Worm (Caenorhabditis elegans) whole organism, L4 larva: ENCODE results near the gene srw-13.

Source experiments
- F37D6.2 ChIP-seq: sonication (generic microtip); optimal IDR thresholded peaks from 2 replicates; lab custom pipeline; 2016; ENCODE audit warnings: mild to moderate bottlenecking, missing genetic modification characterization, missing compliant biosample characterization
- F44E2.7 ChIP-seq: fragments of 200-800 bp; sonication (Bioruptor generic); IDR thresholded peaks from 2 replicates; pipeline ENCODE4 v2.1.2; 2022; ENCODE audit warnings: missing genetic modification characterization, missing compliant biosample characterization
- R02D3.7 ChIP-seq: fragments of 150-350 bp; sonication (generic microtip); optimal IDR thresholded peaks from 3 replicates; lab custom pipeline; 2014; ENCODE audit warnings: missing biosample characterization, missing genetic modification characterization
- Y105C5A.15 ChIP-seq: fragments of 200-800 bp; sonication (Bioruptor generic); IDR thresholded peaks from 2 replicates; pipeline ENCODE4 v1.3.6; 2022; ENCODE audit warnings: missing genetic modification characterization, missing compliant biosample characterization
- Y48G9A.11 ChIP-seq: fragments of 200-800 bp; sonication (Bioruptor generic); IDR thresholded peaks from 2 replicates; pipeline ENCODE4 v1.3.6; 2022; ENCODE audit warnings: missing genetic modification reagents, missing genetic modification characterization, missing compliant biosample characterization
- ZK546.5 ChIP-seq, 2 experiments: sonication (generic microtip); optimal IDR thresholded peaks; 2 replicates each; lab custom pipeline; 2017; ENCODE audit warnings: missing biosample characterization in 2 of 2, missing genetic modification characterization in 2 of 2
- ceh-82 ChIP-seq: sonication (generic microtip); optimal IDR thresholded peaks from 2 replicates; lab custom pipeline; 2017; ENCODE audit warnings: missing biosample characterization, missing genetic modification characterization
- dmd-6 ChIP-seq: fragments of 200-800 bp; sonication (Bioruptor generic); IDR thresholded peaks from 2 replicates; pipeline ENCODE4 v1.3.6; 2022; ENCODE audit warnings: missing genetic modification reagents, missing genetic modification characterization, missing compliant biosample characterization
- dpl-1 ChIP-seq: fragments of 150-350 bp; optimal IDR thresholded peaks from 2 replicates; lab custom pipeline; 2014; ENCODE audit warnings: missing biosample characterization, missing genetic modification reagents, missing genetic modification characterization
- egl-27 ChIP-seq: sonication (generic microtip); optimal IDR thresholded peaks from 3 replicates; lab custom pipeline; 2017; ENCODE audit warnings: missing biosample characterization, missing genetic modification reagents, missing genetic modification characterization
- fkh-10 ChIP-seq: fragments of 150-350 bp; optimal IDR thresholded peaks from 2 replicates; lab custom pipeline; 2014; ENCODE audit warnings: missing biosample characterization, missing genetic modification reagents, missing genetic modification characterization
- gei-8 ChIP-seq: fragments of 200-800 bp; sonication (Bioruptor generic); optimal IDR thresholded peaks from 2 replicates; lab custom pipeline; 2018; ENCODE audit warnings: mild to moderate bottlenecking, missing genetic modification characterization, missing compliant biosample characterization
- hlh-11 ChIP-seq: fragments of 200-800 bp; sonication (Bioruptor generic); optimal IDR thresholded peaks from 2 replicates; lab custom pipeline; 2018; ENCODE audit warnings: mild to moderate bottlenecking, missing genetic modification characterization, missing compliant biosample characterization
- hlh-30 ChIP-seq: sonication (generic microtip); optimal IDR thresholded peaks from 2 replicates; lab custom pipeline; 2017; ENCODE audit warnings: antibody characterized with exemption, mild to moderate bottlenecking, missing genetic modification characterization, missing compliant biosample characterization; ENCODE audit not compliant: insufficient read depth
- hmg-1.1 ChIP-seq: fragments of 200-800 bp; sonication (Bioruptor generic); IDR thresholded peaks from 2 replicates; pipeline ENCODE4 v1.3.6; 2022; ENCODE audit warnings: missing genetic modification reagents, missing genetic modification characterization, missing compliant biosample characterization
- jun-1 ChIP-seq: fragments of 150-350 bp; optimal IDR thresholded peaks from 2 replicates; lab custom pipeline; 2014; ENCODE audit warnings: missing biosample characterization, missing genetic modification reagents, missing genetic modification characterization
- lin-13 ChIP-seq: fragments of 150-350 bp; optimal IDR thresholded peaks from 2 replicates; lab custom pipeline; 2014; ENCODE audit warnings: missing biosample characterization, missing genetic modification reagents, missing genetic modification characterization
- lsy-2 ChIP-seq, 2 experiments: fragments of 150-350 bp in 1 of 2; sonication (generic microtip) in 1 of 2; optimal IDR thresholded peaks; 2 replicates each; lab custom pipeline; 2014 to 2017; ENCODE audit warnings: missing biosample characterization in 2 of 2, missing genetic modification characterization in 2 of 2
- mdt-29 ChIP-seq: fragments of 200-800 bp; sonication (Bioruptor generic); IDR thresholded peaks from 2 replicates; pipeline ENCODE4 v1.3.6; 2022; ENCODE audit warnings: missing genetic modification reagents, missing genetic modification characterization, missing compliant biosample characterization
- mep-1 ChIP-seq: fragments of 150-350 bp; sonication (generic microtip); optimal IDR thresholded peaks from 3 replicates; lab custom pipeline; 2014; ENCODE audit warnings: missing biosample characterization, missing genetic modification characterization
- mes-2 ChIP-seq: sonication (generic microtip); optimal IDR thresholded peaks from 2 replicates; lab custom pipeline; 2016; ENCODE audit warnings: missing genotype, mild to moderate bottlenecking, missing genetic modification characterization, missing compliant biosample characterization; ENCODE audit not compliant: poor library complexity, severe bottlenecking
- nhr-102 ChIP-seq: sonication (generic microtip); optimal IDR thresholded peaks from 2 replicates; lab custom pipeline; 2016; ENCODE audit warnings: mild to moderate bottlenecking, missing genetic modification characterization, moderate library complexity, missing compliant biosample characterization
- nhr-11 ChIP-seq: fragments of 150-350 bp; optimal IDR thresholded peaks from 2 replicates; lab custom pipeline; 2014; ENCODE audit warnings: missing biosample characterization, missing genetic modification characterization
- nhr-111 ChIP-seq: fragments of 200-800 bp; sonication (Bioruptor generic); optimal IDR thresholded peaks from 2 replicates; lab custom pipeline; 2018; ENCODE audit warnings: mild to moderate bottlenecking, missing genetic modification characterization, missing compliant biosample characterization
- nhr-237 ChIP-seq: sonication (generic microtip); optimal IDR thresholded peaks from 2 replicates; lab custom pipeline; 2017; ENCODE audit warnings: missing biosample characterization, missing genetic modification characterization
- nhr-28 ChIP-seq: fragments of 150-350 bp; optimal IDR thresholded peaks from 2 replicates; lab custom pipeline; 2014; ENCODE audit warnings: missing biosample characterization, missing genetic modification characterization
- nhr-42 ChIP-seq: fragments of 200-800 bp; sonication (Bioruptor generic); IDR thresholded peaks from 2 replicates; pipeline ENCODE4 v1.3.6; 2022; ENCODE audit warnings: missing genetic modification characterization, missing compliant biosample characterization
- nhr-6 ChIP-seq: fragments of 150-350 bp; optimal IDR thresholded peaks from 2 replicates; lab custom pipeline; 2014; ENCODE audit warnings: missing biosample characterization, missing genetic modification characterization
- nhr-76 ChIP-seq: fragments of 150-350 bp; optimal IDR thresholded peaks from 2 replicates; lab custom pipeline; 2014; ENCODE audit warnings: missing biosample characterization, missing genetic modification characterization
- pha-4 ChIP-seq, 2 experiments: fragments of 150-350 bp in 1 of 2; fragments of 200-800 bp in 1 of 2; sonication (Bioruptor generic) in 1 of 2; IDR thresholded peaks in 1 of 2; optimal IDR thresholded peaks in 1 of 2; 2 replicates each; pipeline versions ENCODE4 v1.3.6 to Lab custom; 2014 to 2022; ENCODE audit warnings: missing genetic modification characterization in 2 of 2, missing genetic modification reagents in 2 of 2, missing biosample characterization in 1 of 2, missing compliant biosample characterization in 1 of 2
- php-3 ChIP-seq: fragments of 200-800 bp; sonication (Bioruptor generic); IDR thresholded peaks from 2 replicates; pipeline ENCODE4 v1.3.6; 2022; ENCODE audit warnings: missing genetic modification reagents, missing genetic modification characterization, missing compliant biosample characterization
- pqm-1 ChIP-seq: sonication (generic microtip); optimal IDR thresholded peaks from 2 replicates; lab custom pipeline; 2017; ENCODE audit warnings: missing biosample characterization, missing genetic modification characterization
- rbr-2 ChIP-seq: sonication (generic microtip); optimal IDR thresholded peaks from 2 replicates; lab custom pipeline; 2016; ENCODE audit warnings: missing genotype, missing genetic modification characterization, missing compliant biosample characterization
- sdz-12 ChIP-seq: fragments of 200-800 bp; sonication (Bioruptor generic); optimal IDR thresholded peaks from 2 replicates; lab custom pipeline; 2018; ENCODE audit warnings: mild to moderate bottlenecking, missing genetic modification characterization, missing compliant biosample characterization
- snpc-1.2 ChIP-seq: fragments of 200-800 bp; sonication (Bioruptor generic); IDR thresholded peaks from 2 replicates; pipeline ENCODE4 v1.3.6; 2022; ENCODE audit warnings: missing genetic modification reagents, missing genetic modification characterization, missing compliant biosample characterization
- snpc-4 ChIP-seq: fragments of 150-350 bp; optimal IDR thresholded peaks from 2 replicates; lab custom pipeline; 2014; ENCODE audit warnings: missing biosample characterization, missing genetic modification characterization
- unc-130 ChIP-seq: sonication (generic microtip); optimal IDR thresholded peaks from 2 replicates; lab custom pipeline; 2016; ENCODE audit warnings: missing genetic modification reagents, missing genetic modification characterization, missing compliant biosample characterization
- unc-62 ChIP-seq, 3 experiments: fragments of 150-350 bp in 1 of 3; sonication (generic microtip); optimal IDR thresholded peaks in 2 of 3; peaks in 1 of 3; 1 replicate in 1 of 3; 2 replicates in 2 of 3; lab custom pipeline; 2014 to 2017; ENCODE audit warnings: missing biosample characterization in 3 of 3, missing genetic modification characterization in 3 of 3, missing genetic modification reagents in 3 of 3, missing genotype in 1 of 3
- vab-7 ChIP-seq: fragments of 200-800 bp; sonication (Bioruptor generic); IDR thresholded peaks from 2 replicates; pipeline ENCODE4 v1.3.6; 2022; ENCODE audit warnings: missing genetic modification reagents, missing genetic modification characterization, missing compliant biosample characterization
- zfp-3 ChIP-seq: fragments of 200-800 bp; sonication (Bioruptor generic); conservative IDR thresholded peaks from 2 replicates; pipeline ENCODE4 v1.3.6; 2022; ENCODE audit warnings: missing genetic modification reagents, missing genetic modification characterization, missing compliant biosample characterization
- zip-11 ChIP-seq: fragments of 200-800 bp; sonication (Bioruptor generic); IDR thresholded peaks from 2 replicates; pipeline ENCODE4 v1.3.6; 2022; ENCODE audit warnings: missing genetic modification characterization, missing compliant biosample characterization
- ztf-7 ChIP-seq: fragments of 150-350 bp; optimal IDR thresholded peaks from 2 replicates; lab custom pipeline; 2014; ENCODE audit warnings: missing biosample characterization, missing genetic modification characterization

srw-13 gene

DNA sequence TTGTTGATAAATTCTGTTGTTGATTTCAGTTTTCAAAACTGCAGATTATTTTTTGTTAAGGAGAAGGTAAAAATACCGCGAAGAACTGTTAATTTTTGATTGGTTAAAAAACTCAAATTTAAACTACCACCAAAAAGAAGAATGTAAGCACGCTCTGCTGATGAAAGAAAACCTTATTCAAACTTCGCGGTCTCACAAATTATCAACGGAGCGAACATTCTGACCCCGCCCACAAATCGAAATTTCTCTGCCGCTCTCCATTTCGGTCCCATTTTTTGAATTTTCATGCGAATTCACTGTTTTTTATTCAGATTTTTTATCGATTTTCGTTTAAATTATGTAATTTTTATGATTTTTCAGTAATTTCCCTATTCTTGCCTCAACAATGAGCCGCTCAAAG lies 42.7 kb upstream of the srw-13 start, which contains the start of gene cyn-3 (continued):
- TF ChIP-seq Y105C5A.15 (GFP tag; lab: Robert Waterston, UW), result no peak
- TF ChIP-seq snpc-1.2 (GFP tag; lab: Robert Waterston, UW), result peak; percentile 28; the same call in 1 of the 2 replicates
- peak; percentile 41 for TF ChIP-seq nhr-102 (tag; lab: Kevin White, UChicago)
- TF ChIP-seq R02D3.7, result no peak
- TF ChIP-seq egl-27, result no peak
- peak; percentile 79 for TF ChIP-seq hlh-30 (tag; lab: Kevin White, UChicago)
- no peak for TF ChIP-seq Y48G9A.11 (GFP tag; lab: Robert Waterston, UW)
- TF ChIP-seq hmg-1.1 (GFP tag; lab: Robert Waterston, UW), result peak; percentile 55
- peak; percentile 45 for TF ChIP-seq F37D6.2 (tag; lab: Kevin White, UChicago)
- no peak for TF ChIP-seq zfp-3 (GFP tag; lab: Robert Waterston, UW)
- no peak for TF ChIP-seq gei-8 (GFP tag; lab: Kevin White, UChicago)
- TF ChIP-seq snpc-4 (tag; lab: Kevin White, UChicago), result no peak
- peak; percentile 73 for TF ChIP-seq hlh-11 (tag; lab: Kevin White, UChicago)
- TF ChIP-seq nhr-28 (tag; lab: Kevin White, UChicago), result peak; percentile 59
- TF ChIP-seq ceh-82 (tag; lab: Kevin White, UChicago), result no peak
- no peak for TF ChIP-seq sdz-12 (GFP tag; lab: Kevin White, UChicago)
- TF ChIP-seq unc-62 (GFP tag; optimal IDR thresholded peaks at IDR 0.05 in 1 of 2; lab: Kevin White, UChicago), result peak in 1 of 2 experiments; percentile 85
- no peak for TF ChIP-seq unc-62 (tag; optimal IDR thresholded peaks at IDR 0.05; lab: Kevin White, UChicago)
- no peak for TF ChIP-seq vab-7 (GFP tag; lab: Robert Waterston, UW)
- TF ChIP-seq nhr-111 (GFP tag; lab: Kevin White, UChicago), result no peak
- TF ChIP-seq pha-4 (GFP tag; IDR thresholded peaks at IDR 0.05; lab: Robert Waterston, UW), result 0 out of 2 replicates have a peak, but pooled peaks have one; percentile 44
- TF ChIP-seq pha-4 (tag; optimal IDR thresholded peaks at IDR 0.05; lab: Kevin White, UChicago), result peak; percentile 71
- peak; percentile 31 for TF ChIP-seq unc-130 (GFP tag; lab: Kevin White, UChicago)
- TF ChIP-seq pqm-1, result no peak
- peak; percentile 99 for TF ChIP-seq dpl-1
- peak; percentile 32 to 94 for TF ChIP-seq lsy-2 (tag; optimal IDR thresholded peaks at IDR 0.05; lab: Kevin White, UChicago)
- peak; percentile 92 for TF ChIP-seq mes-2 (tag; lab: Kevin White, UChicago)
- TF ChIP-seq dmd-6 (GFP tag; lab: Robert Waterston, UW), result peak; percentile 66
- TF ChIP-seq nhr-237 (tag; lab: Kevin White, UChicago), result no peak
- peak; percentile 81 for TF ChIP-seq rbr-2 (tag; lab: Kevin White, UChicago)
- no peak for TF ChIP-seq ZK546.5 (tag; optimal IDR thresholded peaks at IDR 0.05; lab: Kevin White, UChicago)
- TF ChIP-seq zip-11 (GFP tag; lab: Robert Waterston, UW), result no peak
- TF ChIP-seq F44E2.7 (GFP tag; lab: Robert Waterston, UW), result no peak
- peak; percentile 81 for TF ChIP-seq fkh-10 (GFP tag; lab: Kevin White, UChicago)
- no peak for TF ChIP-seq jun-1
- no peak for TF ChIP-seq nhr-42 (GFP tag; lab: Robert Waterston, UW)
- TF ChIP-seq nhr-76 (tag; lab: Kevin White, UChicago), result no peak
- TF ChIP-seq nhr-11 (tag; lab: Kevin White, UChicago), result peak; percentile 69
- no peak for TF ChIP-seq php-3 (GFP tag; lab: Robert Waterston, UW)
- no peak for TF ChIP-seq lin-13 (GFP tag; lab: Kevin White, UChicago)
- TF ChIP-seq mep-1 (tag; lab: Kevin White, UChicago), result peak; percentile 86
- TF ChIP-seq nhr-6 (tag; lab: Kevin White, UChicago), result peak; percentile 99
- TF ChIP-seq mdt-29, result 0 out of 2 replicates have a peak, but pooled peaks have one; percentile 20
- TF ChIP-seq ztf-7, result peak; percentile 63
- TF ChIP-seq, all 104 proteins: peak for 38
